Fruit fly (Drosophila melanogaster): ENCODE data around the gene Fntb.

Gene Fntb

dm6 chr3R:16442937-16443336 lies 10.1 kb downstream of the Fntb start, which contains the start of the genes Ttc1 and CG14882 (continued):
- TF ChIP-seq CG2129 (GFP tag; IDR thresholded peaks at IDR 0.05; ENCODE audit: partially characterized antibody) (no peak), NFAT (GFP tag; IDR thresholded peaks at IDR 0.05) (peak; percentile 82), Myb (GFP tag; optimal IDR thresholded peaks at IDR 0.05) (peak; percentile 73), tin (GFP tag; optimal IDR thresholded peaks at IDR 0.05) (peak; percentile 67), CG10462 (GFP tag; optimal IDR thresholded peaks at IDR 0.05) (peak; percentile 87), inv (GFP tag; IDR thresholded peaks at IDR 0.05; ENCODE audit: partially characterized antibody) (0 out of 2 replicates have a peak, but pooled peaks have one; percentile 30), Trl (optimal IDR thresholded peaks at IDR 0.05) (no peak), Trl (GFP tag; optimal IDR thresholded peaks at IDR 0.05) (peak; percentile 88), repo (GFP tag; optimal IDR thresholded peaks at IDR 0.05) (peak; percentile 46), CG9876 (GFP tag; optimal IDR thresholded peaks at IDR 0.05) (peak; percentile 44), crol (GFP tag; IDR thresholded peaks at IDR 0.05) (0 out of 2 replicates have a peak, but pooled peaks have one; percentile 23), ac (GFP tag; optimal IDR thresholded peaks at IDR 0.05) (no peak), CG6813 (GFP tag; optimal IDR thresholded peaks at IDR 0.05) (peak; percentile 70), mld (GFP tag; IDR thresholded peaks at IDR 0.05; ENCODE audit: partially characterized antibody) (no peak), exex (tag; optimal IDR thresholded peaks at IDR 0.05) (no peak), mam (GFP tag; optimal IDR thresholded peaks at IDR 0.05) (peak; percentile 84), CG3847 (GFP tag; IDR thresholded peaks at IDR 0.05) (peak; percentile 91), pum (GFP tag; optimal IDR thresholded peaks at IDR 0.05) (peak; percentile 85), tx (GFP tag; optimal IDR thresholded peaks at IDR 0.05) (peak; percentile 86), CG10209 (GFP tag; optimal IDR thresholded peaks at IDR 0.05) (peak; percentile 84), Hsf (GFP tag; optimal IDR thresholded peaks at IDR 0.05) (peak; percentile 90), ci (GFP tag; IDR thresholded peaks at IDR 0.05) (peak; percentile 95), fd102C (GFP tag; optimal IDR thresholded peaks at IDR 0.05) (no peak), Optix (GFP tag; IDR thresholded peaks at IDR 0.05) (peak; percentile 69), stc (GFP tag; IDR thresholded peaks at IDR 0.05) (peak; percentile 76), Adf1 (GFP tag; IDR thresholded peaks at IDR 0.05) (peak; percentile 55), CG12391 (tag; optimal IDR thresholded peaks at IDR 0.05) (peak; percentile 91), Awh (GFP tag; IDR thresholded peaks at IDR 0.05) (peak; percentile 79), CG13775 (GFP tag; optimal IDR thresholded peaks at IDR 0.05) (peak; percentile 85), CG2199 (GFP tag; IDR thresholded peaks at IDR 0.05) (peak; percentile 74; the same call in 1 of the 3 replicates), luna (GFP tag; optimal IDR thresholded peaks at IDR 0.05) (peak; percentile 55), CG2116 (GFP tag; optimal IDR thresholded peaks at IDR 0.05) (peak; percentile 72), psq (GFP tag; optimal IDR thresholded peaks at IDR 0.05) (peak; percentile 68), pros (GFP tag; optimal IDR thresholded peaks at IDR 0.05) (no peak), Atf-2 (GFP tag; optimal IDR thresholded peaks at IDR 0.05) (peak; percentile 77), amos (GFP tag; IDR thresholded peaks at IDR 0.05; ENCODE audit: partially characterized antibody) (peak; percentile 51; the same call in 1 of the 2 replicates), CG6791 (GFP tag; IDR thresholded peaks at IDR 0.05; ENCODE audit: partially characterized antibody) (peak; percentile 64; the same call in 1 of the 3 replicates), CG18262 (tag; optimal IDR thresholded peaks at IDR 0.05) (peak; percentile 81), CG11723 (GFP tag; optimal IDR thresholded peaks at IDR 0.05) (no peak), bigmax (GFP tag; optimal IDR thresholded peaks at IDR 0.05) (peak; percentile 0), CG10979 (tag; optimal IDR thresholded peaks at IDR 0.05) (peak; percentile 74), twi (tag; optimal IDR thresholded peaks at IDR 0.05) (peak; percentile 52), btn (GFP tag; optimal IDR thresholded peaks at IDR 0.05) (peak; percentile 44), CG4730 (GFP tag; IDR thresholded peaks at IDR 0.05) (peak; percentile 47), az2 (GFP tag; optimal IDR thresholded peaks at IDR 0.05) (peak; percentile 90), gsb (GFP tag; IDR thresholded peaks at IDR 0.05) (peak; percentile 74), Hmr (GFP tag; optimal IDR thresholded peaks at IDR 0.05) (no peak), CG31224 (GFP tag; IDR thresholded peaks at IDR 0.05) (peak; percentile 38), sisA (GFP tag; IDR thresholded peaks at IDR 0.05) (peak; percentile 53; the same call in 1 of the 2 replicates), CG18011 (GFP tag; optimal IDR thresholded peaks at IDR 0.05) (peak; percentile 82), D19B (GFP tag; optimal IDR thresholded peaks at IDR 0.05) (peak; percentile 41)

Measured in whole organism, embryonic.